Fruit fly (Drosophila melanogaster): ENCODE data around the gene CG13033.

DNA sequence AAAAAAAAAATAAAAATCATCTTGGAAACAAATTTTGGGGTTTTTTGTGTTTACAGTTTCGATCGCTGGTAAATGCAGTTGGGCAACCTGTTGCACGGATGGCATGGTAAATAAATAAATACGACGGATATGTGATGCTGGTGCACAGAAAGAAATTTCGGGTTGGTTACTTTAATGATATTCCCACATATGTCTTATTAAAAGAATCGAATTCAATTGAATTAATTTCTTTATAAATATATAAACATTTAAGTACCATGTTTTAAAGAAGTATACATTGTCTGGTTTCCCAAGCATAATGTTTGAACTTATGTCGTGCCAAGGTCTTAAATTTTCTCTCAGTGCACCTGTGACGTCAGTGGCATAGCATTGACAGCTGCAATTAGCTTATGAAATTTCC is 22.1 kb upstream of the CG13033 start:
- no peak for TF ChIP-seq Dif (GFP tag; optimal IDR thresholded peaks at IDR 0.05; ENCODE audit: partially characterized antibody)
- no peak for TF ChIP-seq h (GFP tag; optimal IDR thresholded peaks at IDR 0.05)
- no peak for TF ChIP-seq CG32264 (GFP tag; optimal IDR thresholded peaks at IDR 0.05)
- no peak for TF ChIP-seq ey (GFP tag; optimal IDR thresholded peaks at IDR 0.05)
- no peak for TF ChIP-seq OdsH (GFP tag; optimal IDR thresholded peaks at IDR 0.05)
- no peak for TF ChIP-seq Hr78 (GFP tag; optimal IDR thresholded peaks at IDR 0.05)
- no peak for TF ChIP-seq usp (GFP tag; optimal IDR thresholded peaks at IDR 0.05)
- TF ChIP-seq Abd-B (GFP tag; optimal IDR thresholded peaks at IDR 0.05): no peak
- TF ChIP-seq psq (GFP tag; optimal IDR thresholded peaks at IDR 0.05): no peak
- TF ChIP-seq lola (GFP tag; optimal IDR thresholded peaks at IDR 0.05): no peak
- TF ChIP-seq N (GFP tag; optimal IDR thresholded peaks at IDR 0.05): no peak

Data from whole organism, wandering third instar larva.